Worm (Caenorhabditis elegans): ENCODE measurements around the gene fbxb-77.

ce11 chrIV:4745422-4745821 is 10.5 kb downstream of the fbxb-77 start, which contains the start of gene timm-17B.1:
- no peak for TF ChIP-seq unc-39 (tag; optimal IDR thresholded peaks at IDR 0.05)
- no peak for TF ChIP-seq ztf-11 (tag; optimal IDR thresholded peaks at IDR 0.05)
- no peak for TF ChIP-seq nhr-237 (tag; optimal IDR thresholded peaks at IDR 0.05)
- TF ChIP-seq nhr-28 (tag; optimal IDR thresholded peaks at IDR 0.05), result no peak
- no peak for TF ChIP-seq vab-7 (GFP tag; IDR thresholded peaks at IDR 0.05)
